Fruit fly (Drosophila melanogaster): Measurements from ENCODE around the gene CG5934.

The CG5934 gene

dm6 chr3R:27253136-27253920 lies 20.2 kb upstream of the CG5934 start, which contains the start of gene pll (continued):
- TF ChIP-seq Met (GFP tag; optimal IDR thresholded peaks at IDR 0.05) (no peak), spab (GFP tag; optimal IDR thresholded peaks at IDR 0.05) (no peak), OdsH (GFP tag; optimal IDR thresholded peaks at IDR 0.05) (no peak), lz (GFP tag; optimal IDR thresholded peaks at IDR 0.05) (peak; percentile 80), CG6792 (GFP tag; optimal IDR thresholded peaks at IDR 0.05) (peak; percentile 75), Hr38 (GFP tag; optimal IDR thresholded peaks at IDR 0.05) (no peak), CG3032 (tag; optimal IDR thresholded peaks at IDR 0.05) (peak; percentile 80), Sox15 (GFP tag; optimal IDR thresholded peaks at IDR 0.05) (peak; percentile 61), dsx (GFP tag; optimal IDR thresholded peaks at IDR 0.05; ENCODE audit: poor library complexity, severe bottlenecking) (peak; percentile 65)

dm6 chr3R:27253921-27254376 lies 19.6 kb upstream of the CG5934 start:
- TF ChIP-seq fd59A (GFP tag; optimal IDR thresholded peaks at IDR 0.05): no peak
- TF ChIP-seq fkh (GFP tag; optimal IDR thresholded peaks at IDR 0.05): peak; percentile 47
- peak; percentile 42 for TF ChIP-seq Eip78C (GFP tag)

- TF ChIP-seq CG6808 (GFP tag; optimal IDR thresholded peaks at IDR 0.05) (peak; percentile 86), topi (GFP tag; optimal IDR thresholded peaks at IDR 0.05) (peak; percentile 80), CG8319 (GFP tag; optimal IDR thresholded peaks at IDR 0.05) (peak; percentile 77), Hr39 (GFP tag; optimal IDR thresholded peaks at IDR 0.05) (peak; percentile 81), CG9139 (GFP tag; optimal IDR thresholded peaks at IDR 0.05) (no peak), CG6854 (GFP tag; optimal IDR thresholded peaks at IDR 0.05) (peak; percentile 50), ss (GFP tag; optimal IDR thresholded peaks at IDR 0.05) (peak; percentile 90 to 92), CG4318 (GFP tag; optimal IDR thresholded peaks at IDR 0.05) (no peak), CG16779 (tag; optimal IDR thresholded peaks at IDR 0.05) (peak; percentile 91), CG3032 (tag; optimal IDR thresholded peaks at IDR 0.05) (peak; percentile 63), svp (GFP tag) (no peak), CG8119 (GFP tag; IDR thresholded peaks at IDR 0.05) (peak; percentile 83), Ets96B (tag; optimal IDR thresholded peaks at IDR 0.05) (peak; percentile 60), dsx (GFP tag; optimal IDR thresholded peaks at IDR 0.05; ENCODE audit: poor library complexity, severe bottlenecking) (peak; percentile 68), eg (GFP tag; IDR thresholded peaks at IDR 0.05) (peak; percentile 91), CG11902 (GFP tag; optimal IDR thresholded peaks at IDR 0.05) (peak; percentile 65), lz (GFP tag; optimal IDR thresholded peaks at IDR 0.05) (peak; percentile 82), net (GFP tag; optimal IDR thresholded peaks at IDR 0.05) (peak; percentile 87), CG32006 (GFP tag; optimal IDR thresholded peaks at IDR 0.05) (peak; percentile 92), CG31627 (GFP tag; optimal IDR thresholded peaks at IDR 0.05) (peak; percentile 83), esn (GFP tag; optimal IDR thresholded peaks at IDR 0.05) (peak; percentile 84), salr (GFP tag; optimal IDR thresholded peaks at IDR 0.05) (peak in 1 of 2 experiments; percentile 56), cyc (GFP tag; optimal IDR thresholded peaks at IDR 0.05) (peak; percentile 76), CG34406 (GFP tag; optimal IDR thresholded peaks at IDR 0.05) (peak; percentile 67), fkh (GFP tag; optimal IDR thresholded peaks at IDR 0.05) (peak; percentile 94), Lpt (GFP tag; optimal IDR thresholded peaks at IDR 0.05) (peak; percentile 77), Sox14 (GFP tag; optimal IDR thresholded peaks at IDR 0.05) (peak; percentile 87), Gug (GFP tag; IDR thresholded peaks at IDR 0.05) (peak; percentile 77), vri (GFP tag; optimal IDR thresholded peaks at IDR 0.05) (no peak), CG11762 (GFP tag; optimal IDR thresholded peaks at IDR 0.05; ENCODE audit: insufficient read depth) (peak; percentile 64), CG11294 (GFP tag; IDR thresholded peaks at IDR 0.05) (peak; percentile 73), fd85E (GFP tag; optimal IDR thresholded peaks at IDR 0.05) (peak; percentile 42), Hr4 (GFP tag; optimal IDR thresholded peaks at IDR 0.05) (peak; percentile 38), Smox (GFP tag; optimal IDR thresholded peaks at IDR 0.05) (no peak), CG10631 (GFP tag; optimal IDR thresholded peaks at IDR 0.05) (peak; percentile 57), pdm3 (GFP tag; optimal IDR thresholded peaks at IDR 0.05) (peak; percentile 50), fd59A (GFP tag; optimal IDR thresholded peaks at IDR 0.05) (peak; percentile 70)
Measured at dm6 chr3R:27263434-27264215, 9.9 kb upstream of the CG5934 start, which contains the start of gene woc. TSS of gene woc (minus strand) at chr3R:27264055.

Data from whole organism, prepupa.